Fruit fly (Drosophila melanogaster) whole organism, prepupa: Measurements from ENCODE around the gene Mur18B.

Experiments used
- CG10631 ChIP-seq: fragments of 200-800 bp; sonication (Bioruptor generic); optimal IDR thresholded peaks from 2 replicates; lab custom pipeline; 2016; ENCODE audit warnings: missing biosample characterization, missing genetic modification characterization
- CG11294 ChIP-seq: fragments of 200-800 bp; sonication (Bioruptor generic); IDR thresholded peaks from 2 replicates; pipeline ENCODE4 v1.3.6; 2022; ENCODE audit warnings: missing biosample characterization, missing genetic modification characterization
- CG3919 ChIP-seq: fragments of 200-800 bp; sonication (Bioruptor generic); optimal IDR thresholded peaks from 3 replicates; lab custom pipeline; 2016; ENCODE audit warnings: missing biosample characterization, missing genetic modification characterization
- CG4318 ChIP-seq: fragments of 200-800 bp; sonication (Bioruptor generic); optimal IDR thresholded peaks from 3 replicates; lab custom pipeline; 2017; ENCODE audit warnings: missing biosample characterization, mild to moderate bottlenecking, missing genetic modification characterization
- CG8119 ChIP-seq: fragments of 200-800 bp; sonication (Bioruptor generic); IDR thresholded peaks from 3 replicates; pipeline ENCODE4 v1.3.6; 2022; ENCODE audit warnings: missing biosample characterization, missing genetic modification characterization
- Gug ChIP-seq: fragments of 200-800 bp; sonication (Bioruptor generic); IDR thresholded peaks from 2 replicates; pipeline ENCODE4 v1.3.6; 2022; ENCODE audit warnings: missing biosample characterization, missing genetic modification characterization
- Hr39 ChIP-seq: fragments of 200-800 bp; sonication (Bioruptor generic); optimal IDR thresholded peaks from 2 replicates; lab custom pipeline; 2016; ENCODE audit warnings: missing biosample characterization, missing genetic modification characterization
- eg ChIP-seq: fragments of 200-800 bp; sonication (Bioruptor generic); IDR thresholded peaks from 3 replicates; pipeline ENCODE4 v1.3.6; 2022; ENCODE audit warnings: missing biosample characterization, missing genetic modification characterization
- esn ChIP-seq: fragments of 200-800 bp; sonication (Bioruptor generic); optimal IDR thresholded peaks from 2 replicates; lab custom pipeline; 2016; ENCODE audit warnings: missing biosample characterization, mild to moderate bottlenecking, missing genetic modification characterization, moderate library complexity
- fkh ChIP-seq: fragments of 200-800 bp; sonication (Bioruptor generic); optimal IDR thresholded peaks from 3 replicates; lab custom pipeline; 2017; ENCODE audit warnings: missing biosample characterization, mild to moderate bottlenecking, missing genetic modification characterization, moderate library complexity
- ss ChIP-seq, 2 experiments: fragments of 200-800 bp; sonication (Bioruptor generic); optimal IDR thresholded peaks; 2 replicates in 1 of 2; 3 replicates in 1 of 2; lab custom pipeline; 2017 to 2018; ENCODE audit warnings: mild to moderate bottlenecking in 2 of 2, missing biosample characterization in 2 of 2, missing genetic modification characterization in 2 of 2, moderate library complexity in 1 of 2
- vri ChIP-seq: fragments of 200-800 bp; sonication (Bioruptor generic); optimal IDR thresholded peaks from 3 replicates; lab custom pipeline; 2016; ENCODE audit warnings: missing biosample characterization, mild to moderate bottlenecking, missing genetic modification characterization

DNA sequence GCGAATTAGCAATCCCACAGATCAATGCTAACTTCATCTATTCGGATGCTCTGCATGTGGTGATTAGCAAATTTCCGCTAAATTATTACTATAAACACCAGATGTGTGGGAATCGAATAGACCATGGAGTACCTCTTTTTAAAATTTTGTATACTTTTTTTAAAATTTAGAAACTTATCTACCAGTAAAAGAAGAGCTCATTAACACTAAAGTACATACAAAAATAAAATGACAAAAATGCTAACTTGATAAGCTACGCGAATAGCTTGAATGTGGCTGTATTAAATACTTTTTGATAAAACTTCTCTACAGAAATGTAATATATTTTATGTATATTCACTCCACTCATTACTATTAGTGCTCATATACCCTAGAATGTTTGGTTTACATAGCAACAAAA, 39.0 kb upstream of the Mur18B start:
- TF ChIP-seq fkh (no peak), esn (GFP tag; lab: Kevin White, UChicago) (no peak), vri (GFP tag; lab: Kevin White, UChicago) (no peak), eg (GFP tag; lab: Robert Waterston, UW) (no peak), CG11294 (GFP tag; lab: Robert Waterston, UW) (no peak), CG3919 (GFP tag; lab: Kevin White, UChicago) (no peak), Hr39 (GFP tag; lab: Kevin White, UChicago) (no peak), Gug (GFP tag; lab: Robert Waterston, UW) (no peak), CG10631 (GFP tag; lab: Kevin White, UChicago) (no peak), ss (GFP tag; optimal IDR thresholded peaks at IDR 0.05; lab: Kevin White, UChicago) (no peak), CG4318 (no peak), CG8119 (no peak)
